Fruit fly (Drosophila melanogaster): ENCODE results near the gene viaf.

Gene viaf

DNA sequence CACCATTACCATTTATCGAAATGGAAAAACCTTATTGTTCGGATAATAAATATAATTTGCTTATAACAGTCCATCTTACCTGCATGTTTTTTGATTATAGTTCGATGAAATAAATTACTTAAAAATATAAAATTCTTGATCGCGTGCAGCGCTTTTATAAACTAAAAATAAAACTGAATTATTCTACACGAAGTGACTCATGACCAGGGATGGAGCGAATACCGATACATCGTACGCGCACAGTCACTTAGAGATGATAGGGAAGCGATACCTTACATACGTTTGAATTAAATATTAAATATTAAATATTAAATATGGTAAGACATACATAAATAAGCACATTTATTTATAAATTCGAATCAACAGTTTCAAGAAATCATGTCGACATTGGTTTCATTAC, at the start of gene viaf (continued):
- TF ChIP-seq CG14860 (GFP tag; IDR thresholded peaks at IDR 0.05; ENCODE audit: partially characterized antibody), result peak; percentile 87
- TF ChIP-seq Hr51 (GFP tag; optimal IDR thresholded peaks at IDR 0.05), result no peak
- TF ChIP-seq croc (GFP tag; conservative IDR thresholded peaks at IDR 0.05), result no peak
- TF ChIP-seq CG32532 (GFP tag; IDR thresholded peaks at IDR 0.05), result peak; percentile 74
- no peak for TF ChIP-seq insv (GFP tag; optimal IDR thresholded peaks at IDR 0.05)
- TF ChIP-seq CG32767 (GFP tag; IDR thresholded peaks at IDR 0.05), result no peak
- peak; percentile 42; the same call in 1 of the 2 replicates for TF ChIP-seq cas (GFP tag; IDR thresholded peaks at IDR 0.05)
- TF ChIP-seq CG13287 (GFP tag; IDR thresholded peaks at IDR 0.05; ENCODE audit: partially characterized antibody), result peak; percentile 95
- no peak for TF ChIP-seq Dad (GFP tag; optimal IDR thresholded peaks at IDR 0.05)
- TF ChIP-seq tup (GFP tag; optimal IDR thresholded peaks at IDR 0.05), result no peak
- TF ChIP-seq Neu2 (GFP tag; optimal IDR thresholded peaks at IDR 0.05; ENCODE audit: borderline replicate concordance), result no peak
- TF ChIP-seq CG2875 (GFP tag; optimal IDR thresholded peaks at IDR 0.05), result no peak
- TF ChIP-seq Fer1 (GFP tag; optimal IDR thresholded peaks at IDR 0.05), result no peak
- no peak for TF ChIP-seq CG8765 (GFP tag; IDR thresholded peaks at IDR 0.05)
- no peak for TF ChIP-seq CG13894 (tag; optimal IDR thresholded peaks at IDR 0.05)
- TF ChIP-seq Oli (tag; optimal IDR thresholded peaks at IDR 0.05), result no peak
- no peak for TF ChIP-seq CG30431 (GFP tag; optimal IDR thresholded peaks at IDR 0.05)
- peak; percentile 86 for TF ChIP-seq Ets65A (GFP tag)
- TF ChIP-seq Dll (GFP tag; IDR thresholded peaks at IDR 0.05; ENCODE audit: partially characterized antibody), result peak; percentile 91
- no peak for TF ChIP-seq klu (GFP tag; IDR thresholded peaks at IDR 0.05)
- peak; percentile 18 for TF ChIP-seq bab2 (GFP tag; optimal IDR thresholded peaks at IDR 0.05)
- TF ChIP-seq Atf-2 (GFP tag; optimal IDR thresholded peaks at IDR 0.05), result no peak
- TF ChIP-seq phol (tag; optimal IDR thresholded peaks at IDR 0.05), result peak; percentile 69
- peak; percentile 37 for TF ChIP-seq CG12155 (GFP tag; optimal IDR thresholded peaks at IDR 0.05)
- peak; percentile 59; the same call in 1 of the 2 replicates for TF ChIP-seq E2f1 (GFP tag; IDR thresholded peaks at IDR 0.05)
- peak; percentile 15 for TF ChIP-seq Fer2 (tag; optimal IDR thresholded peaks at IDR 0.05)
- TF ChIP-seq CG13624 (GFP tag; optimal IDR thresholded peaks at IDR 0.05), result no peak
- TF ChIP-seq Hsf (GFP tag; optimal IDR thresholded peaks at IDR 0.05), result peak; percentile 45
- TF ChIP-seq Max (GFP tag; optimal IDR thresholded peaks at IDR 0.05), result peak; percentile 52
- TF ChIP-seq CG4404 (GFP tag; IDR thresholded peaks at IDR 0.05), result no peak
- no peak for TF ChIP-seq HLHmδ (GFP tag; optimal IDR thresholded peaks at IDR 0.05)
- TF ChIP-seq tap (tag; optimal IDR thresholded peaks at IDR 0.05), result no peak
- TF ChIP-seq grau (tag; optimal IDR thresholded peaks at IDR 0.05), result no peak
- TF ChIP-seq CG2712 (tag; optimal IDR thresholded peaks at IDR 0.05), result peak; percentile 79
- TF ChIP-seq CG13296 (GFP tag; optimal IDR thresholded peaks at IDR 0.05), result no peak
- TF ChIP-seq CG6854 (GFP tag; optimal IDR thresholded peaks at IDR 0.05), result no peak
- no peak for TF ChIP-seq CG4707 (GFP tag; optimal IDR thresholded peaks at IDR 0.05)
- no peak for TF ChIP-seq CG3281 (GFP tag; optimal IDR thresholded peaks at IDR 0.05)
- no peak for TF ChIP-seq fu2 (GFP tag; optimal IDR thresholded peaks at IDR 0.05)
- no peak for TF ChIP-seq Awh (GFP tag; IDR thresholded peaks at IDR 0.05)
- TF ChIP-seq CG2678 (tag; optimal IDR thresholded peaks at IDR 0.05), result no peak
- TF ChIP-seq Gug (GFP tag; IDR thresholded peaks at IDR 0.05), result peak; percentile 72; the same call in 3 of the 4 replicates
- TF ChIP-seq CG12071 (GFP tag; optimal IDR thresholded peaks at IDR 0.05), result no peak
- TF ChIP-seq CG7963 (GFP tag; IDR thresholded peaks at IDR 0.05; ENCODE audit: partially characterized antibody), result peak; percentile 92
- no peak for TF ChIP-seq oc (tag; optimal IDR thresholded peaks at IDR 0.05)
- TF ChIP-seq Doc3 (GFP tag; IDR thresholded peaks at IDR 0.05; ENCODE audit: partially characterized antibody), result peak; percentile 91
- TF ChIP-seq sima (GFP tag; optimal IDR thresholded peaks at IDR 0.05), result no peak
- TF ChIP-seq cwo (GFP tag; optimal IDR thresholded peaks at IDR 0.05), result no peak
- TF ChIP-seq lola (GFP tag; optimal IDR thresholded peaks at IDR 0.05), result no peak
- no peak for TF ChIP-seq D (optimal IDR thresholded peaks at IDR 0.05)
- TF ChIP-seq D (GFP tag; optimal IDR thresholded peaks at IDR 0.05), result no peak

All from whole organism, embryonic.